Worm (Caenorhabditis elegans) whole organism, mixed stage, embryonic: ENCODE measurements around the gene ptp-2.

Source experiments
- bed-3 ChIP-seq: fragments of 200-800 bp; sonication (Bioruptor generic); optimal IDR thresholded peaks from 3 replicates; lab custom pipeline; 2018; ENCODE audit warnings: mild to moderate bottlenecking, missing genetic modification characterization, moderate library complexity, missing compliant biosample characterization
- ceh-39 ChIP-seq: fragments of 150-350 bp; optimal IDR thresholded peaks from 2 replicates; lab custom pipeline; 2014; ENCODE audit warnings: missing biosample characterization, missing genetic modification characterization
- ceh-43 ChIP-seq: fragments of 200-800 bp; sonication (Bioruptor generic); optimal IDR thresholded peaks from 2 replicates; lab custom pipeline; 2018; ENCODE audit warnings: mild to moderate bottlenecking, missing genetic modification characterization, moderate library complexity, missing compliant biosample characterization
- ceh-83 ChIP-seq: fragments of 200-800 bp; sonication (Bioruptor generic); optimal IDR thresholded peaks from 2 replicates; lab custom pipeline; 2018; ENCODE audit warnings: mild to moderate bottlenecking, missing genetic modification characterization, missing compliant biosample characterization
- ces-1 ChIP-seq: fragments of 150-350 bp; optimal IDR thresholded peaks from 2 replicates; lab custom pipeline; 2014; ENCODE audit warnings: missing biosample characterization, missing genetic modification reagents, missing genetic modification characterization
- cnd-1 ChIP-seq: fragments of 200-800 bp; sonication (Bioruptor generic); optimal IDR thresholded peaks from 2 replicates; lab custom pipeline; 2018; ENCODE audit warnings: mild to moderate bottlenecking, missing genetic modification characterization, missing compliant biosample characterization
- elt-1 ChIP-seq: sonication (generic microtip); optimal IDR thresholded peaks from 2 replicates; lab custom pipeline; 2017; ENCODE audit warnings: missing genetic modification characterization, mild to moderate bottlenecking, missing compliant biosample characterization, antibody characterized with exemption, moderate library complexity, borderline replicate concordance; ENCODE audit not compliant: insufficient read depth
- elt-3 ChIP-seq: fragments of 150-350 bp; optimal IDR thresholded peaks from 2 replicates; lab custom pipeline; 2014; ENCODE audit warnings: missing biosample characterization, missing genetic modification characterization
- flh-1 ChIP-seq: fragments of 200-800 bp; sonication (Bioruptor generic); optimal IDR thresholded peaks from 2 replicates; lab custom pipeline; 2018; ENCODE audit warnings: mild to moderate bottlenecking, missing genetic modification characterization, moderate library complexity, missing compliant biosample characterization
- ham-2 ChIP-seq: fragments of 200-800 bp; sonication (Bioruptor generic); optimal IDR thresholded peaks from 2 replicates; lab custom pipeline; 2018; ENCODE audit warnings: mild to moderate bottlenecking, missing genetic modification characterization, missing compliant biosample characterization
- hlh-1 ChIP-seq: fragments of 150-350 bp; optimal IDR thresholded peaks from 2 replicates; lab custom pipeline; 2014; ENCODE audit warnings: missing biosample characterization, missing genetic modification reagents, missing genetic modification characterization
- lin-13 ChIP-seq: fragments of 150-350 bp; optimal IDR thresholded peaks from 2 replicates; lab custom pipeline; 2014; ENCODE audit warnings: missing biosample characterization, missing genetic modification characterization
- lsy-2 ChIP-seq: fragments of 150-350 bp; optimal IDR thresholded peaks from 2 replicates; lab custom pipeline; 2014; ENCODE audit warnings: missing biosample characterization, missing genetic modification characterization
- mab-5 ChIP-seq: fragments of 150-350 bp; optimal IDR thresholded peaks from 2 replicates; lab custom pipeline; 2014; ENCODE audit warnings: missing biosample characterization, missing genetic modification characterization
- mep-1 ChIP-seq: fragments of 150-350 bp; optimal IDR thresholded peaks from 2 replicates; lab custom pipeline; 2017; ENCODE audit warnings: missing biosample characterization, missing genetic modification reagents, missing genetic modification characterization, inconsistent platforms
- nhr-12 ChIP-seq: fragments of 150-350 bp; optimal IDR thresholded peaks from 2 replicates; lab custom pipeline; 2014; ENCODE audit warnings: missing biosample characterization, missing genetic modification characterization
- nhr-2 ChIP-seq: fragments of 150-350 bp; optimal IDR thresholded peaks from 2 replicates; lab custom pipeline; 2014; ENCODE audit warnings: missing biosample characterization, missing genetic modification characterization
- nhr-237 ChIP-seq: fragments of 150-350 bp; optimal IDR thresholded peaks from 2 replicates; lab custom pipeline; 2014; ENCODE audit warnings: missing biosample characterization, missing genetic modification characterization
- nhr-76 ChIP-seq: sonication (generic microtip); optimal IDR thresholded peaks from 2 replicates; lab custom pipeline; 2017; ENCODE audit warnings: missing biosample characterization, missing genetic modification characterization
- pha-4 ChIP-seq: fragments of 150-350 bp; optimal IDR thresholded peaks from 2 replicates; lab custom pipeline; 2018; ENCODE audit warnings: missing biosample characterization, missing genetic modification reagents, missing genetic modification characterization
- snpc-4 ChIP-seq: fragments of 150-350 bp; optimal IDR thresholded peaks from 2 replicates; lab custom pipeline; 2014; ENCODE audit warnings: missing biosample characterization, missing genetic modification characterization
- unc-120 ChIP-seq: sonication (generic microtip); optimal IDR thresholded peaks from 2 replicates; lab custom pipeline; 2017; ENCODE audit warnings: missing genetic modification characterization, missing compliant biosample characterization; ENCODE audit not compliant: poor library complexity, severe bottlenecking
- unc-62 ChIP-seq: fragments of 150-350 bp; optimal IDR thresholded peaks from 2 replicates; lab custom pipeline; 2014; ENCODE audit warnings: missing biosample characterization, missing genetic modification reagents, missing genetic modification characterization
- zip-8 ChIP-seq: fragments of 150-350 bp; optimal IDR thresholded peaks from 2 replicates; lab custom pipeline; 2014; ENCODE audit warnings: missing biosample characterization, missing genetic modification characterization
- ztf-11 ChIP-seq: fragments of 150-350 bp; optimal IDR thresholded peaks from 2 replicates; lab custom pipeline; 2014; ENCODE audit warnings: missing biosample characterization, missing genetic modification characterization

Gene ptp-2

DNA sequence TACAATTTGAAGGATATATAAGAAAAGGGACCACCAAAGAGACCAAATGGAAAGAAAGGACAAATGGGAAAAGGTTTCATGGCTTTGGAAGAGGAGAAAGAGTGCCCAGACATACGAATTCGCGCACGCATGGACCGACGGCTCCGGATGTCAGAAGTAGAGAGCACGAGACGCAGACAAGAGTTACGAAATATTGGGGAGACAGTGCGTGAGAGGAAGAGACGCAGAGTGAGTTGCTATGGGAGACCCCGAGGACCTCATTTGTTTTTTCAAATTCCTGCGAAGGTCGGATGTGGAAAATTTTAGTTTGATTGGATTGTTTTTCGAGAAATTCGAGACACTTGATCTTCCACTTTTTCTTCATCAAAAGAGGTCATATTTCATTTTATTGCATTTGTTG, 48.2 kb downstream of the ptp-2 start:
- no peak for TF ChIP-seq unc-62
- peak; percentile 27 for TF ChIP-seq mep-1 (tag; lab: Kevin White, UChicago)
- peak; percentile 66 for TF ChIP-seq ces-1 (GFP tag; lab: Kevin White, UChicago)
- TF ChIP-seq ceh-43 (GFP tag; lab: Kevin White, UChicago) = no peak
- TF ChIP-seq bed-3 = no peak
- no peak for TF ChIP-seq elt-1 (tag; lab: Kevin White, UChicago)
- no peak for TF ChIP-seq ham-2 (GFP tag; lab: Kevin White, UChicago)

DNA sequence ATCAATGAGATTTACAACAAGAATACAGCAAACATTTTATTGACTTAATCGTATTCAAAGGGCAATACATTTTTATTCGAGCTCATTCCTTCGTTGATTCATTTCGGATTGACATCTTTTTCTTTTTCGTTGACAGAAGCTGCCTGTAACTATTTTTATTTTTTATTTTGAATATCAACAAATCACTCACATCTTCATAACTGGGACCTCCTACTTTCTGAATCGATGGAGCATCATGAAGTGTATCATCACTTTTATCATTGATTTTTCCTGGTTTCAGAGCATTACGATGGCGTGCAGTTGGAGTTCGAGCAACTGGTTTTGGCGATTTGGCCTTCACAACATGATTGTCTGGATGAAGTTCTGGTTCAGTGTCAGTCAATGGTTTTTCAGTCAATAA, 49.6 kb downstream of the ptp-2 start, which contains the start of gene B0034.1:
TSS of gene B0034.1 (plus strand) at position 301 of the 400 bp plus-strand sequence.
- TF ChIP-seq ces-1 (GFP tag; lab: Kevin White, UChicago) = no peak
- no peak for TF ChIP-seq flh-1 (GFP tag; lab: Kevin White, UChicago)
- TF ChIP-seq unc-120 (tag; lab: Kevin White, UChicago) = no peak
- no peak for TF ChIP-seq ztf-11
- TF ChIP-seq elt-1 (tag; lab: Kevin White, UChicago) = no peak
- TF ChIP-seq, all 35 proteins: peak for 0

DNA sequence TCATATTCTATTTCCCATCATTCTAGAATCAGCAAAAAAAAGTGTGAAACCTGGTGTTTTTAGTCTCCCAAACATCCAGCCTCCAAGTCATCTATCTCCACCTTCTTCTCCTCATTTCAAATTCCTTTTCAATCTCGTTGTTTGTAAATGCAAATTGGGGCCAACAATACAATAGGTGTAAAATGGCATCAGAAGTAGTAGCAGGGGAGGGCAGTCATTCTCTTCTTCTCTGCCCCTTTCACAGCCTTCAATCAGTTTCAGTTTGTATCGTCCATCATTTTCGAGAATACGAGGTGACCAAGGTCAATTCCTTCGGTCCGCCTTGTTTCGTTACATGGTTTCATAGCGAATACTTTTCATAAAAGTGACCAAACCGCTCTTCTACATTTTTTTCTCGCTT, 50.9 kb downstream of the ptp-2 start, which contains the start of gene B0034.4:
TSS of gene B0034.4 (minus strand) at position 229 of the 400 bp plus-strand sequence.
- no peak for TF ChIP-seq ceh-43 (GFP tag; lab: Kevin White, UChicago)
- TF ChIP-seq nhr-237 (tag; lab: Kevin White, UChicago) = no peak
- no peak for TF ChIP-seq nhr-2 (tag; lab: Kevin White, UChicago)
- no peak for TF ChIP-seq ceh-39 (tag; lab: Kevin White, UChicago)
- TF ChIP-seq cnd-1 (tag; lab: Kevin White, UChicago) = no peak
- no peak for TF ChIP-seq mab-5 (tag; lab: Kevin White, UChicago)
- TF ChIP-seq unc-120 (tag; lab: Kevin White, UChicago) = no peak
- TF ChIP-seq unc-62 = no peak
- TF ChIP-seq pha-4 = no peak
- no peak for TF ChIP-seq nhr-76 (tag; lab: Kevin White, UChicago)
- no peak for TF ChIP-seq snpc-4
- no peak for TF ChIP-seq ceh-83 (GFP tag; lab: Kevin White, UChicago)
- no peak for TF ChIP-seq lin-13
- no peak for TF ChIP-seq hlh-1
- TF ChIP-seq nhr-12 = no peak
- TF ChIP-seq zip-8 (tag; lab: Kevin White, UChicago) = no peak
- no peak for TF ChIP-seq elt-3
- no peak for TF ChIP-seq flh-1 (GFP tag; lab: Kevin White, UChicago)
- no peak for TF ChIP-seq lsy-2 (tag; lab: Kevin White, UChicago)
- TF ChIP-seq ces-1 (GFP tag; lab: Kevin White, UChicago) = no peak
